Worm (Caenorhabditis elegans) whole organism, midembryonic: ENCODE results near the gene str-118.

Experiments used
- klf-2 ChIP-seq: fragments of 200-800 bp; sonication (Bioruptor generic); conservative IDR thresholded peaks from 2 replicates; pipeline ENCODE4 v1.3.6; 2022; ENCODE audit warnings: missing genetic modification reagents, missing genetic modification characterization, missing compliant biosample characterization
- med-1 ChIP-seq: sonication (generic microtip); optimal IDR thresholded peaks from 2 replicates; lab custom pipeline; 2017; ENCODE audit warnings: missing genetic modification characterization, mild to moderate bottlenecking, missing compliant biosample characterization, antibody characterized with exemption, missing genetic modification reagents; ENCODE audit not compliant: insufficient read depth
- ztf-23 ChIP-seq: fragments of 200-800 bp; sonication (Bioruptor generic); IDR thresholded peaks from 2 replicates; pipeline ENCODE4 v1.3.6; 2022; ENCODE audit warnings: missing genetic modification reagents, missing genetic modification characterization, missing compliant biosample characterization

DNA sequence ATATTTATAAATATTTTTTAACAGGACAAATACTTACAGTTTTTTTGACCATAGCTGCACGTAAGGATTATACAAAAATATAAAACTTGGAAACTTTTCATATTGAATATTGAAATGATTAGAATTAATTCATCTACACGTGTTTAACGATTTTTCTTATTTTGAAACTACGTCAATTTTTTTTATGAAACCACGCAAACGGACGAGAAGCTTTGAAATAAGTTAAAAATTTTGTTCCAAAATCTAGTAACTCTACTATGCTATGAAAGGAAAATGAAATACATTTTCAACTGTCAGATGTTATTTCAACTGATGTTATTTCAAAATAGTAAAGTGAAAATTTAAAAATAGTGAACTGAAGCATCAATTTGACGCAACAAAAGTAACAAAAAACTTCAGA, 21.8 kb downstream of the str-118 start, which contains the start of gene F57A8.6:
- no peak for TF ChIP-seq med-1 (GFP tag; lab: Kevin White, UChicago)
- TF ChIP-seq ztf-23 (GFP tag; lab: Robert Waterston, UW), result no peak
- TF ChIP-seq klf-2 (GFP tag; lab: Robert Waterston, UW), result no peak
